Fruit fly (Drosophila melanogaster) whole organism, embryonic: ENCODE results near the gene CG3587.

Experiments used
- Abd-B ChIP-seq: fragments of 200-800 bp; sonication (Bioruptor generic); optimal IDR thresholded peaks from 2 replicates; lab custom pipeline; 2018; ENCODE audit warnings: missing biosample characterization, mild to moderate bottlenecking, missing genetic modification characterization, moderate library complexity
- BEAF-32 ChIP-seq: fragments of 200-800 bp; sonication (Bioruptor generic); optimal IDR thresholded peaks from 3 replicates; lab custom pipeline; 2017; ENCODE audit warnings: missing biosample characterization, missing genetic modification characterization, mild to moderate bottlenecking, moderate library complexity, missing genetic modification reagents
- CG12942 ChIP-seq: fragments of 200-800 bp; sonication (Bioruptor generic); optimal IDR thresholded peaks from 3 replicates; lab custom pipeline; 2016; ENCODE audit warnings: missing biosample characterization, missing genetic modification characterization
- CG13775 ChIP-seq: fragments of 200-800 bp; sonication (Bioruptor generic); optimal IDR thresholded peaks from 3 replicates; lab custom pipeline; 2017; ENCODE audit warnings: missing biosample characterization, mild to moderate bottlenecking, missing genetic modification characterization
- CG14965 ChIP-seq: fragments of 200-800 bp; sonication (Bioruptor generic); optimal IDR thresholded peaks from 2 replicates; lab custom pipeline; 2016; ENCODE audit warnings: missing biosample characterization, missing genetic modification characterization, borderline replicate concordance
- CG16813 ChIP-seq: fragments of 200-800 bp; sonication (Bioruptor generic); IDR thresholded peaks from 3 replicates; pipeline ENCODE4 v1.3.6; 2022; ENCODE audit warnings: missing biosample characterization, missing genetic modification characterization; ENCODE audit not compliant: partially characterized antibody
- CG17186 ChIP-seq: fragments of 200-800 bp; sonication (Bioruptor generic); optimal IDR thresholded peaks from 3 replicates; lab custom pipeline; 2017; ENCODE audit warnings: missing biosample characterization, missing genetic modification reagents, missing genetic modification characterization
- CG18262 ChIP-seq: fragments of 200-800 bp; optimal IDR thresholded peaks from 3 replicates; lab custom pipeline; 2019; ENCODE audit warnings: missing biosample characterization, mild to moderate bottlenecking, missing genetic modification characterization, moderate library complexity
- CG31441 ChIP-seq: fragments of 200-800 bp; sonication (Bioruptor generic); IDR thresholded peaks from 2 replicates; pipeline ENCODE4 v1.3.6; 2022; ENCODE audit warnings: missing biosample characterization, missing genetic modification characterization
- CG33213 ChIP-seq: fragments of 200-800 bp; sonication (Bioruptor generic); optimal IDR thresholded peaks from 3 replicates; lab custom pipeline; 2016; ENCODE audit warnings: missing biosample characterization, missing genetic modification characterization
- CG4360 ChIP-seq: fragments of 200-800 bp; sonication (Bioruptor generic); IDR thresholded peaks from 2 replicates; pipeline ENCODE4 v1.3.6; 2022; ENCODE audit warnings: missing biosample characterization, missing genetic modification characterization
- CG6654 ChIP-seq: fragments of 200-800 bp; sonication (Bioruptor generic); optimal IDR thresholded peaks from 2 replicates; lab custom pipeline; 2017; ENCODE audit warnings: missing biosample characterization, mild to moderate bottlenecking, missing genetic modification characterization
- CG6791 ChIP-seq: fragments of 200-800 bp; sonication (Bioruptor generic); IDR thresholded peaks from 3 replicates; pipeline ENCODE4 v1.3.6; 2022; ENCODE audit warnings: missing biosample characterization, missing genetic modification characterization; ENCODE audit not compliant: partially characterized antibody
- CG7357 ChIP-seq: fragments of 200-800 bp; sonication (Bioruptor generic); IDR thresholded peaks from 3 replicates; pipeline ENCODE4 v1.3.6; 2022; ENCODE audit warnings: missing biosample characterization, missing genetic modification characterization
- CG7987 ChIP-seq: fragments of 200-800 bp; sonication (Bioruptor generic); optimal IDR thresholded peaks from 2 replicates; lab custom pipeline; 2018; ENCODE audit warnings: missing biosample characterization, mild to moderate bottlenecking, missing genetic modification characterization, moderate library complexity
- CG8924 ChIP-seq: fragments of 200-800 bp; optimal IDR thresholded peaks from 3 replicates; lab custom pipeline; 2019; ENCODE audit warnings: missing biosample characterization, mild to moderate bottlenecking, missing genetic modification characterization, moderate library complexity
- CG9817 ChIP-seq: fragments of 200-800 bp; sonication (Bioruptor generic); optimal IDR thresholded peaks from 2 replicates; lab custom pipeline; 2018; ENCODE audit warnings: missing biosample characterization, mild to moderate bottlenecking, missing genetic modification characterization, moderate library complexity
- CTCF ChIP-seq: fragments of 200-800 bp; sonication (Bioruptor generic); optimal IDR thresholded peaks from 2 replicates; lab custom pipeline; 2017; ENCODE audit warnings: missing biosample characterization, mild to moderate bottlenecking, missing genetic modification characterization, moderate library complexity
- Chrac-16 ChIP-seq: fragments of 200-800 bp; sonication (Bioruptor generic); optimal IDR thresholded peaks from 3 replicates; lab custom pipeline; 2016; ENCODE audit warnings: missing biosample characterization, missing genetic modification characterization
- CkIIα-i1 ChIP-seq: fragments of 200-800 bp; sonication (Bioruptor generic); IDR thresholded peaks from 2 replicates; pipeline ENCODE4 v1.3.6; 2022; ENCODE audit warnings: missing biosample characterization, missing genetic modification characterization
- Dll ChIP-seq: fragments of 200-800 bp; sonication (Bioruptor generic); IDR thresholded peaks from 4 replicates; pipeline ENCODE4 v1.3.6; 2022; ENCODE audit warnings: missing biosample characterization, missing genetic modification characterization; ENCODE audit not compliant: partially characterized antibody
- Dref ChIP-seq: fragments of 200-800 bp; sonication (Bioruptor generic); IDR thresholded peaks from 2 replicates; pipeline ENCODE4 v1.3.6; 2022; ENCODE audit warnings: missing biosample characterization, missing genetic modification characterization
- Gsc ChIP-seq: fragments of 200-800 bp; sonication (Bioruptor generic); IDR thresholded peaks from 2 replicates; pipeline ENCODE4 v1.3.6; 2022; ENCODE audit warnings: missing biosample characterization, missing genetic modification characterization
- HLH3B ChIP-seq: fragments of 200-800 bp; sonication (Bioruptor generic); IDR thresholded peaks from 2 replicates; pipeline ENCODE4 v1.3.6; 2022; ENCODE audit warnings: missing biosample characterization, missing genetic modification characterization
- Hey ChIP-seq: fragments of 200-800 bp; sonication (Bioruptor generic); optimal IDR thresholded peaks from 3 replicates; lab custom pipeline; 2018; ENCODE audit warnings: missing biosample characterization, mild to moderate bottlenecking, missing genetic modification characterization
- NFAT ChIP-seq: fragments of 200-800 bp; sonication (Bioruptor generic); IDR thresholded peaks from 2 replicates; pipeline ENCODE4 v1.3.6; 2022; ENCODE audit warnings: missing biosample characterization, missing genetic modification characterization
- Ptx1 ChIP-seq: fragments of 200-800 bp; sonication (Bioruptor generic); IDR thresholded peaks from 2 replicates; pipeline ENCODE4 v1.3.6; 2022; ENCODE audit warnings: missing biosample characterization, missing genetic modification characterization
- Six4 ChIP-seq: fragments of 200-800 bp; sonication (Bioruptor generic); optimal IDR thresholded peaks from 2 replicates; lab custom pipeline; 2016; ENCODE audit warnings: missing biosample characterization, missing genetic modification characterization
- Sox102F ChIP-seq: fragments of 200-800 bp; sonication (Bioruptor generic); optimal IDR thresholded peaks from 2 replicates; lab custom pipeline; 2018; ENCODE audit warnings: missing biosample characterization, mild to moderate bottlenecking, missing genetic modification characterization, moderate library complexity
- Trl ChIP-seq, 3 experiments: fragments of >200 bp in 2 of 3; fragments of 200-800 bp in 1 of 3; sonication (Bioruptor generic) in 1 of 3; optimal IDR thresholded peaks; 2 replicates in 1 of 3; 3 replicates in 2 of 3; lab custom pipeline; 2016 to 2017; ENCODE audit warnings: missing biosample characterization in 1 of 3, missing genetic modification characterization in 1 of 3
- ato ChIP-seq: fragments of 200-800 bp; sonication (Bioruptor generic); IDR thresholded peaks from 2 replicates; pipeline ENCODE4 v1.3.6; 2022; ENCODE audit warnings: missing biosample characterization, missing genetic modification characterization; ENCODE audit not compliant: partially characterized antibody
- bcd ChIP-seq: fragments of 200-800 bp; sonication (Bioruptor generic); optimal IDR thresholded peaks from 2 replicates; lab custom pipeline; 2017; ENCODE audit warnings: missing biosample characterization, mild to moderate bottlenecking, missing genetic modification characterization
- cad ChIP-seq: fragments of >200 bp; optimal IDR thresholded peaks from 2 replicates; lab custom pipeline; 2017; ENCODE audit warnings: missing biosample characterization, missing genetic modification characterization
- cas ChIP-seq: fragments of 200-800 bp; sonication (Bioruptor generic); IDR thresholded peaks from 2 replicates; pipeline ENCODE4 v1.3.6; 2022; ENCODE audit warnings: missing biosample characterization, missing genetic modification characterization
- chm ChIP-seq: fragments of 200-800 bp; sonication (Bioruptor generic); IDR thresholded peaks from 2 replicates; pipeline ENCODE4 v1.3.6; 2022; ENCODE audit warnings: missing biosample characterization, missing genetic modification characterization
- dpn ChIP-seq, 2 experiments: fragments of 200-800 bp; sonication (Bioruptor generic); optimal IDR thresholded peaks; 3 replicates each; lab custom pipeline; 2016; ENCODE audit warnings: missing biosample characterization in 2 of 2, missing genetic modification characterization in 2 of 2
- exex ChIP-seq: fragments of 200-800 bp; sonication (Bioruptor generic); optimal IDR thresholded peaks from 4 replicates; lab custom pipeline; 2018; ENCODE audit warnings: missing biosample characterization, mild to moderate bottlenecking, missing genetic modification characterization, moderate library complexity
- fd64A ChIP-seq: fragments of 200-800 bp; sonication (Bioruptor generic); optimal IDR thresholded peaks from 3 replicates; lab custom pipeline; 2018; ENCODE audit warnings: missing biosample characterization, mild to moderate bottlenecking, missing genetic modification characterization
- gcm ChIP-seq: fragments of 200-800 bp; sonication (Bioruptor generic); optimal IDR thresholded peaks from 2 replicates; lab custom pipeline; 2019; ENCODE audit warnings: missing biosample characterization, mild to moderate bottlenecking, missing genetic modification characterization, moderate library complexity
- jumu ChIP-seq: fragments of 200-800 bp; sonication (Bioruptor generic); optimal IDR thresholded peaks from 3 replicates; lab custom pipeline; 2016; ENCODE audit warnings: missing biosample characterization, missing genetic modification characterization
- knrl ChIP-seq: fragments of 200-800 bp; sonication (Bioruptor generic); IDR thresholded peaks from 3 replicates; pipeline ENCODE4 v1.3.6; 2022; ENCODE audit warnings: missing biosample characterization, missing genetic modification characterization; ENCODE audit not compliant: partially characterized antibody
- lilli ChIP-seq: fragments of 200-800 bp; sonication (Bioruptor generic); optimal IDR thresholded peaks from 3 replicates; lab custom pipeline; 2016; ENCODE audit warnings: missing biosample characterization, missing genetic modification characterization
- lmd ChIP-seq: fragments of 200-800 bp; sonication (Bioruptor generic); IDR thresholded peaks from 2 replicates; pipeline ENCODE4 v1.3.6; 2022; ENCODE audit warnings: missing biosample characterization, missing genetic modification characterization
- pita ChIP-seq: fragments of 200-800 bp; sonication (Bioruptor generic); optimal IDR thresholded peaks from 2 replicates; lab custom pipeline; 2017; ENCODE audit warnings: missing biosample characterization, mild to moderate bottlenecking, missing genetic modification characterization
- so ChIP-seq: fragments of 200-800 bp; sonication (Bioruptor generic); IDR thresholded peaks from 3 replicates; pipeline ENCODE4 v1.3.6; 2022; ENCODE audit warnings: missing biosample characterization, missing genetic modification characterization
- sr ChIP-seq: fragments of 200-800 bp; sonication (Bioruptor generic); IDR thresholded peaks from 3 replicates; pipeline ENCODE4 v1.3.6; 2022; ENCODE audit warnings: missing biosample characterization, missing genetic modification characterization
- tup ChIP-seq: fragments of 200-800 bp; sonication (Bioruptor generic); optimal IDR thresholded peaks from 2 replicates; lab custom pipeline; 2016; ENCODE audit warnings: missing biosample characterization, mild to moderate bottlenecking, missing genetic modification characterization, moderate library complexity
- usp ChIP-seq: fragments of >200 bp; optimal IDR thresholded peaks from 2 replicates; lab custom pipeline; 2017; ENCODE audit warnings: missing biosample characterization, missing genetic modification characterization
- wdn ChIP-seq: fragments of 200-800 bp; sonication (Bioruptor generic); IDR thresholded peaks from 2 replicates; pipeline ENCODE4 v1.3.6; 2022; ENCODE audit warnings: missing biosample characterization, missing genetic modification characterization
- zen2 ChIP-seq: fragments of 200-800 bp; sonication (Bioruptor generic); IDR thresholded peaks from 3 replicates; pipeline ENCODE4 v1.3.6; 2022; ENCODE audit warnings: missing biosample characterization, missing genetic modification characterization; ENCODE audit not compliant: partially characterized antibody

Gene CG3587

dm6 chrX:1948508-1949065, 8.5 kb downstream of the CG3587 start:
- no peak for TF ChIP-seq Gsc
- peak; percentile 73 for TF ChIP-seq lilli (GFP tag; lab: Kevin White, UChicago)
- no peak for TF ChIP-seq CkIIα-i1
- TF ChIP-seq gcm (GFP tag; lab: Kevin White, UChicago): no peak
- TF ChIP-seq BEAF-32: no peak
- no peak for TF ChIP-seq Dll (GFP tag; lab: Robert Waterston, UW)
- TF ChIP-seq CG13775: peak; percentile 52
- peak; percentile 64 for TF ChIP-seq bcd (GFP tag; lab: Kevin White, UChicago)
- TF ChIP-seq so (GFP tag; lab: Robert Waterston, UW): no peak
- peak; percentile 27 for TF ChIP-seq Sox102F (GFP tag; lab: Kevin White, UChicago)
- TF ChIP-seq CG12942 (GFP tag; lab: Kevin White, UChicago): no peak
- TF ChIP-seq Ptx1: peak; percentile 42; the same call in 1 of the 2 replicates
- peak; percentile 15 for TF ChIP-seq CG18262 (tag; lab: Kevin White, UChicago)
- no peak for TF ChIP-seq CG17186
- no peak for TF ChIP-seq CG4360 (GFP tag; lab: Robert Waterston, UW)
- TF ChIP-seq wdn (GFP tag; lab: Robert Waterston, UW): peak; percentile 67
- TF ChIP-seq Dref (GFP tag; lab: Robert Waterston, UW): no peak
- no peak for TF ChIP-seq chm (GFP tag; lab: Robert Waterston, UW)
- TF ChIP-seq CG16813 (GFP tag; lab: Robert Waterston, UW): no peak
- TF ChIP-seq Hey: no peak
- TF ChIP-seq jumu (GFP tag; lab: Kevin White, UChicago): no peak
- no peak for TF ChIP-seq Abd-B (GFP tag; lab: Kevin White, UChicago)
- TF ChIP-seq Six4 (GFP tag; lab: Kevin White, UChicago): no peak
- peak; percentile 57; the same call in 1 of the 2 replicates for TF ChIP-seq NFAT (GFP tag; lab: Robert Waterston, UW)
- no peak for TF ChIP-seq pita (GFP tag; lab: Kevin White, UChicago)
- no peak for TF ChIP-seq zen2 (GFP tag; lab: Robert Waterston, UW)
- no peak for TF ChIP-seq tup (GFP tag; lab: Kevin White, UChicago)
- TF ChIP-seq CG14965 (GFP tag; lab: Kevin White, UChicago): no peak
- no peak for TF ChIP-seq CG8924 (tag; lab: Kevin White, UChicago)
- TF ChIP-seq Chrac-16 (GFP tag; lab: Kevin White, UChicago): peak; percentile 41
- TF ChIP-seq CG7987 (GFP tag; lab: Kevin White, UChicago): no peak
- TF ChIP-seq CG33213 (GFP tag; lab: Kevin White, UChicago): no peak
- no peak for TF ChIP-seq CTCF
- no peak for TF ChIP-seq cad
- peak; percentile 40; the same call in 1 of the 2 replicates for TF ChIP-seq CG31441 (GFP tag; lab: Robert Waterston, UW)
- peak; percentile 25 to 33 for TF ChIP-seq dpn (GFP tag; optimal IDR thresholded peaks at IDR 0.05; lab: Kevin White, UChicago)
- TF ChIP-seq usp (GFP tag; lab: Kevin White, UChicago): no peak
- TF ChIP-seq fd64A: no peak
- no peak for TF ChIP-seq knrl
- TF ChIP-seq CG6654: peak; percentile 33
- peak; percentile 64 for TF ChIP-seq CG9817
- no peak for TF ChIP-seq cas (GFP tag; lab: Robert Waterston, UW)
- TF ChIP-seq CG7357: 0 out of 3 replicates have a peak, but pooled peaks have one; percentile 23
- TF ChIP-seq lmd (GFP tag; lab: Robert Waterston, UW): peak; percentile 55; the same call in 1 of the 2 replicates
- no peak for TF ChIP-seq sr
- TF ChIP-seq HLH3B (GFP tag; lab: Robert Waterston, UW): no peak
- no peak for TF ChIP-seq ato (GFP tag; lab: Robert Waterston, UW)
- TF ChIP-seq exex (tag; lab: Kevin White, UChicago): no peak
- no peak for TF ChIP-seq CG6791 (GFP tag; lab: Robert Waterston, UW)
- peak in 1 of 2 experiments; percentile 8 for TF ChIP-seq Trl (optimal IDR thresholded peaks at IDR 0.05; lab: Kevin White, UChicago)
- no peak for TF ChIP-seq Trl (GFP tag; optimal IDR thresholded peaks at IDR 0.05; lab: Kevin White, UChicago)
